Worm (Caenorhabditis elegans): ENCODE measurements around the gene Y15E3A.3.
A peak's percentile ranks its signal among the peaks of the same experiment; 100 is the strongest.

The Y15E3A.3 gene

ce11 chrX:15365235-15365634 lies 39.6 kb upstream of the Y15E3A.3 start:
- TF ChIP-seq pha-4 (tag; optimal IDR thresholded peaks at IDR 0.05) (peak; percentile 90), aly-2 (tag; optimal IDR thresholded peaks at IDR 0.05) (no peak), R02D3.7 (tag; optimal IDR thresholded peaks at IDR 0.05) (no peak), ceh-9 (tag; optimal IDR thresholded peaks at IDR 0.05) (no peak), nhr-43 (tag; optimal IDR thresholded peaks at IDR 0.05; ENCODE audit: poor library complexity, severe bottlenecking) (peak; percentile 53), unc-62 (GFP tag; optimal IDR thresholded peaks at IDR 0.05) (peak; percentile 54), nhr-76 (tag; optimal IDR thresholded peaks at IDR 0.05) (no peak), pqm-1 (tag; optimal IDR thresholded peaks at IDR 0.05) (no peak), ceh-16 (tag; optimal IDR thresholded peaks at IDR 0.05) (no peak), lin-39 (tag; optimal IDR thresholded peaks at IDR 0.05) (peak; percentile 71), lin-15B (tag; optimal IDR thresholded peaks at IDR 0.05) (peak; percentile 38), ceh-28 (tag; optimal IDR thresholded peaks at IDR 0.05) (peak; percentile 7), hmg-11 (tag; optimal IDR thresholded peaks at IDR 0.05) (peak; percentile 76), snpc-4 (tag; optimal IDR thresholded peaks at IDR 0.05) (peak; percentile 70), mml-1 (tag; optimal IDR thresholded peaks at IDR 0.05) (no peak), nhr-25 (tag; optimal IDR thresholded peaks at IDR 0.05) (peak; percentile 60), eor-1 (tag; optimal IDR thresholded peaks at IDR 0.05) (no peak), elt-1 (tag; optimal IDR thresholded peaks at IDR 0.05) (peak; percentile 30), nfya-1 (tag; optimal IDR thresholded peaks at IDR 0.05; ENCODE audit: insufficient read depth) (peak; percentile 75), mdl-1 (tag; optimal IDR thresholded peaks at IDR 0.05) (peak; percentile 77), fkh-2 (tag; optimal IDR thresholded peaks at IDR 0.05) (no peak), nhr-11 (tag; optimal IDR thresholded peaks at IDR 0.05) (peak; percentile 22), tbx-2 (tag; optimal IDR thresholded peaks at IDR 0.05) (peak; percentile 75), ceh-82 (tag; optimal IDR thresholded peaks at IDR 0.05) (no peak), jun-1 (tag; optimal IDR thresholded peaks at IDR 0.05) (peak; percentile 58), nhr-28 (tag; optimal IDR thresholded peaks at IDR 0.05) (no peak), elt-2 (tag; optimal IDR thresholded peaks at IDR 0.05) (no peak), lsy-12 (tag; optimal IDR thresholded peaks at IDR 0.05) (peak; percentile 65), egl-5 (tag; optimal IDR thresholded peaks at IDR 0.05) (peak; percentile 5), fos-1 (tag; optimal IDR thresholded peaks at IDR 0.05) (peak; percentile 36), nhr-23 (tag; optimal IDR thresholded peaks at IDR 0.05) (peak; percentile 70), ztf-4 (tag; optimal IDR thresholded peaks at IDR 0.05) (peak; percentile 2)

DNA sequence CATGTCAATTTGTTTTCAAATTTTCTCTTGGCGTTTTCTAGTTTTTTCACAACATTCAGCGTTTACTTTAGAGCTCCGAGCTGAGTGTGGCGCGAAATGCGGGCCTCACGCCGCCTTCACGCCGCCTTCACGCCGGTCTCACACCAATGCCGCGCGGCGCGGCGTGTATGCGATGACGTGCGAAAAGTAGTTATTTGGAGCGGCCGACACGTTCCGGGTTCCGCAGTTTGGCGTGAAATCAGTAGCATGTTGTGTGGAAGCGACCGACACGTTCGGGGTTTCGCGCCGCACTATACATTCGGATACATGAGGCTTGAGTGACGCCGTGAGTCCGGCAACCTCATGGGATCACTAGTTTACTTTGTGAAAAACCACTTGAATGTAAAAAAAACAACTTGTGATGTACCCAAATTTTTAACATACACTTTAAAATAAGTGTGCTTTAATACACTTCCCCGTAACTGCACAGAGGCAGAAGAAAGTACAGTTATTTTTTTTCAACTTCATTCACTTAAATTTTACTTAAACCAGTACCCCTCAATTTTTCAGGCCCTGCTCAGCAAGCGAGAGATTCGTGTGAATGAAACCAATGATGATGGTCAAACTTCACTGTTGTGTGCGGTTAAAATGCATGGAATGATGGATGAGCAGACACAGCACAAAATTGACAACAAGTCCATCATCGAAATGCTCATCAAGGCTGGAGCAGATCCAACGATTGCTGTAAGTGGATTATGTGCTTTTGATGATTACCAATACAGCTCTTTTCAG lies 36.7 kb upstream of the Y15E3A.3 start:
- TF ChIP-seq ZK546.5 (tag; optimal IDR thresholded peaks at IDR 0.05) (no peak), snpc-4 (tag; optimal IDR thresholded peaks at IDR 0.05) (peak; percentile 59)

- TF ChIP-seq hmg-11 (tag; optimal IDR thresholded peaks at IDR 0.05) = peak; percentile 24
- peak; percentile 23 for TF ChIP-seq skn-1 (tag; optimal IDR thresholded peaks at IDR 0.05)
- TF ChIP-seq nhr-77 (tag; optimal IDR thresholded peaks at IDR 0.05) = no peak
- no peak for TF ChIP-seq unc-62 (GFP tag; optimal IDR thresholded peaks at IDR 0.05)
- no peak for TF ChIP-seq eor-1 (tag; optimal IDR thresholded peaks at IDR 0.05)
- peak; percentile 31 for TF ChIP-seq nfya-1 (tag; optimal IDR thresholded peaks at IDR 0.05; ENCODE audit: insufficient read depth)
These were observed 30.0 kb upstream of the Y15E3A.3 start for ce11 chrX:15355603-15356002.

DNA sequence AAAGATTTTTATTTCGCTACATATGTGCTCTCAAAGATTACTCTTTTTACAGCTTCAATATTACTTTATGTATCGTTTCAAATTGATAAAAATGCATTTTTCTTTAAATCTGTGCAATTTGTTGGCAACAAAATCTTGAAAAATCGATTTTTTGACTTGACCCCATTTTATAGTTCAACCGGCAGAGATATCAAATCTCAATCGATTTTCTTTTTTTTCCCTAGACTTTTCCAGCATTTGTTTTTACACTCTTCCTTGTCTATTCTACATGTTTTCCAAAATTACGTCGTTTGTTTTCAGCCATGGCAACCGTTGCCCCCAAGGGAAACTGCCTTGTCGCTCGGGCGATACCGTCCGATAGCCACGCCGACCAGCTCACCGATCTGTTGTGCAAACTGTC lies 29.3 kb upstream of the Y15E3A.3 start, which contains the start of gene nfki-1:
TSS of gene nfki-1 (plus strand) at position 301 of the 400 bp plus-strand sequence.
- TF ChIP-seq nhr-11 (tag; optimal IDR thresholded peaks at IDR 0.05) (no peak), ZK546.5 (tag; optimal IDR thresholded peaks at IDR 0.05) (no peak), aly-2 (tag; optimal IDR thresholded peaks at IDR 0.05) (no peak), nfya-1 (tag; optimal IDR thresholded peaks at IDR 0.05; ENCODE audit: insufficient read depth) (no peak), elt-3 (tag; optimal IDR thresholded peaks at IDR 0.05) (no peak), ceh-82 (tag; optimal IDR thresholded peaks at IDR 0.05) (no peak), lin-15B (tag; optimal IDR thresholded peaks at IDR 0.05) (no peak), tbx-2 (tag; optimal IDR thresholded peaks at IDR 0.05) (no peak), nhr-77 (tag; optimal IDR thresholded peaks at IDR 0.05) (no peak), fkh-10 (GFP tag; optimal IDR thresholded peaks at IDR 0.05) (no peak), skn-1 (tag; optimal IDR thresholded peaks at IDR 0.05) (no peak), ceh-16 (tag; optimal IDR thresholded peaks at IDR 0.05) (no peak), snpc-4 (tag; optimal IDR thresholded peaks at IDR 0.05) (no peak), zag-1 (tag; optimal IDR thresholded peaks at IDR 0.05) (no peak), pha-4 (tag; optimal IDR thresholded peaks at IDR 0.05) (no peak)
